Fruit fly (Drosophila melanogaster) whole organism, embryonic: ENCODE data around the gene unc-119.

Experiments
- Atf6 ChIP-seq: fragments of 200-800 bp; sonication (Bioruptor generic); IDR thresholded peaks from 2 replicates; pipeline ENCODE4 v1.3.6; 2022; ENCODE audit warnings: missing biosample characterization, missing genetic modification characterization
- CG10462 ChIP-seq: fragments of 200-800 bp; sonication (Bioruptor generic); optimal IDR thresholded peaks from 2 replicates; lab custom pipeline; 2016; ENCODE audit warnings: missing biosample characterization, missing genetic modification characterization
- CG11695 ChIP-seq: fragments of 200-800 bp; sonication (Bioruptor generic); IDR thresholded peaks from 3 replicates; pipeline ENCODE4 v1.3.6; 2022; ENCODE audit warnings: missing biosample characterization, missing genetic modification characterization
- CG13296 ChIP-seq: fragments of 200-800 bp; sonication (Bioruptor generic); optimal IDR thresholded peaks from 3 replicates; lab custom pipeline; 2018; ENCODE audit warnings: missing biosample characterization, mild to moderate bottlenecking, missing genetic modification characterization
- CG16779 ChIP-seq: fragments of 200-800 bp; sonication (Bioruptor generic); IDR thresholded peaks from 2 replicates; pipeline ENCODE4 v1.3.6; 2022; ENCODE audit warnings: missing biosample characterization, missing genetic modification characterization
- CG16813 ChIP-seq: fragments of 200-800 bp; sonication (Bioruptor generic); IDR thresholded peaks from 3 replicates; pipeline ENCODE4 v1.3.6; 2022; ENCODE audit warnings: missing biosample characterization, missing genetic modification characterization; ENCODE audit not compliant: partially characterized antibody
- CG17385 ChIP-seq: fragments of 200-800 bp; sonication (Bioruptor generic); optimal IDR thresholded peaks from 3 replicates; lab custom pipeline; 2018; ENCODE audit warnings: missing biosample characterization, mild to moderate bottlenecking, missing genetic modification characterization
- CG1832 ChIP-seq: fragments of 200-800 bp; sonication (Bioruptor generic); optimal IDR thresholded peaks from 2 replicates; lab custom pipeline; 2017; ENCODE audit warnings: missing biosample characterization, mild to moderate bottlenecking, missing genetic modification characterization, inconsistent platforms
- CG2202 ChIP-seq: fragments of 200-800 bp; sonication (Bioruptor generic); optimal IDR thresholded peaks from 2 replicates; lab custom pipeline; 2018; ENCODE audit warnings: missing biosample characterization, mild to moderate bottlenecking, missing genetic modification characterization
- CG32767 ChIP-seq: fragments of 200-800 bp; sonication (Bioruptor generic); IDR thresholded peaks from 2 replicates; pipeline ENCODE4 v1.3.6; 2022; ENCODE audit warnings: missing biosample characterization, missing genetic modification characterization
- CG4707 ChIP-seq: fragments of 200-800 bp; sonication (Bioruptor generic); optimal IDR thresholded peaks from 2 replicates; lab custom pipeline; 2018; ENCODE audit warnings: missing biosample characterization, mild to moderate bottlenecking, missing genetic modification characterization, moderate library complexity
- CG4854 ChIP-seq: fragments of 200-800 bp; sonication (Bioruptor generic); optimal IDR thresholded peaks from 2 replicates; lab custom pipeline; 2016; ENCODE audit warnings: missing biosample characterization, missing genetic modification characterization, inconsistent platforms
- CG7556 ChIP-seq: fragments of 200-800 bp; sonication (Bioruptor generic); optimal IDR thresholded peaks from 2 replicates; lab custom pipeline; 2017; ENCODE audit warnings: missing biosample characterization, mild to moderate bottlenecking, missing genetic modification characterization
- CG9797 ChIP-seq: fragments of 200-800 bp; sonication (Bioruptor generic); optimal IDR thresholded peaks from 3 replicates; lab custom pipeline; 2018; ENCODE audit warnings: missing biosample characterization, mild to moderate bottlenecking, missing genetic modification characterization
- Dbx ChIP-seq: fragments of 200-800 bp; sonication (Bioruptor generic); IDR thresholded peaks from 3 replicates; pipeline ENCODE4 v1.3.6; 2022; ENCODE audit warnings: missing biosample characterization, missing genetic modification characterization
- Dip2 ChIP-seq: fragments of 200-800 bp; sonication (Bioruptor generic); IDR thresholded peaks from 2 replicates; pipeline ENCODE4 v1.3.6; 2022; ENCODE audit warnings: missing biosample characterization, missing genetic modification characterization
- Gsc ChIP-seq: fragments of 200-800 bp; sonication (Bioruptor generic); IDR thresholded peaks from 2 replicates; pipeline ENCODE4 v1.3.6; 2022; ENCODE audit warnings: missing biosample characterization, missing genetic modification characterization
- H15 ChIP-seq: fragments of 200-800 bp; sonication (Bioruptor generic); IDR thresholded peaks from 3 replicates; pipeline ENCODE4 v1.3.6; 2022; ENCODE audit warnings: missing biosample characterization, missing genetic modification characterization
- HLH3B ChIP-seq: fragments of 200-800 bp; sonication (Bioruptor generic); IDR thresholded peaks from 2 replicates; pipeline ENCODE4 v1.3.6; 2022; ENCODE audit warnings: missing biosample characterization, missing genetic modification characterization
- HmgZ ChIP-seq: fragments of 200-800 bp; sonication (Bioruptor generic); optimal IDR thresholded peaks from 2 replicates; lab custom pipeline; 2018; ENCODE audit warnings: missing biosample characterization, mild to moderate bottlenecking, missing genetic modification characterization
- Hr3 ChIP-seq: fragments of 200-800 bp; sonication (Bioruptor generic); optimal IDR thresholded peaks from 3 replicates; lab custom pipeline; 2016; ENCODE audit warnings: missing biosample characterization, missing genetic modification characterization
- NC2β ChIP-seq: fragments of 200-800 bp; sonication (Bioruptor generic); optimal IDR thresholded peaks from 2 replicates; lab custom pipeline; 2016; ENCODE audit warnings: missing biosample characterization, missing genetic modification characterization
- Nf-YC ChIP-seq: fragments of 200-800 bp; optimal IDR thresholded peaks from 3 replicates; lab custom pipeline; 2019; ENCODE audit warnings: missing biosample characterization, mild to moderate bottlenecking, missing genetic modification characterization, moderate library complexity
- Usf ChIP-seq: fragments of 200-800 bp; sonication (Bioruptor generic); optimal IDR thresholded peaks from 2 replicates; lab custom pipeline; 2017; ENCODE audit warnings: missing genotype, missing biosample characterization, missing genetic modification characterization
- bab2 ChIP-seq: fragments of 200-800 bp; sonication (Bioruptor generic); optimal IDR thresholded peaks from 2 replicates; lab custom pipeline; 2016; ENCODE audit warnings: missing biosample characterization, missing genetic modification characterization
- bcd ChIP-seq: fragments of 200-800 bp; sonication (Bioruptor generic); optimal IDR thresholded peaks from 2 replicates; lab custom pipeline; 2017; ENCODE audit warnings: missing biosample characterization, mild to moderate bottlenecking, missing genetic modification characterization
- dpn ChIP-seq, 2 experiments: fragments of 200-800 bp; sonication (Bioruptor generic); optimal IDR thresholded peaks; 3 replicates each; lab custom pipeline; 2016; ENCODE audit warnings: missing biosample characterization in 2 of 2, missing genetic modification characterization in 2 of 2
- en ChIP-seq: fragments of 200-800 bp; sonication (Bioruptor generic); optimal IDR thresholded peaks from 2 replicates; lab custom pipeline; 2016; ENCODE audit warnings: missing biosample characterization, missing genetic modification characterization
- esg ChIP-seq: fragments of 200-800 bp; sonication (Bioruptor generic); conservative IDR thresholded peaks from 2 replicates; pipeline ENCODE4 v1.3.6; 2022; ENCODE audit warnings: missing biosample characterization, missing genetic modification characterization
- exex ChIP-seq: fragments of 200-800 bp; sonication (Bioruptor generic); optimal IDR thresholded peaks from 4 replicates; lab custom pipeline; 2018; ENCODE audit warnings: missing biosample characterization, mild to moderate bottlenecking, missing genetic modification characterization, moderate library complexity
- fu2 ChIP-seq: fragments of 200-800 bp; sonication (Bioruptor generic); optimal IDR thresholded peaks from 2 replicates; lab custom pipeline; 2016; ENCODE audit warnings: missing biosample characterization, missing genetic modification characterization
- gce ChIP-seq: fragments of 200-800 bp; sonication (Bioruptor generic); IDR thresholded peaks from 3 replicates; pipeline ENCODE4 v1.3.6; 2022; ENCODE audit warnings: missing biosample characterization, missing genetic modification characterization
- grau ChIP-seq: fragments of 200-800 bp; optimal IDR thresholded peaks from 3 replicates; lab custom pipeline; 2019; ENCODE audit warnings: missing biosample characterization, mild to moderate bottlenecking, missing genetic modification characterization, moderate library complexity
- grn ChIP-seq: fragments of 200-800 bp; sonication (Bioruptor generic); optimal IDR thresholded peaks from 3 replicates; lab custom pipeline; 2017; ENCODE audit warnings: missing biosample characterization, missing genetic modification characterization
- hkb ChIP-seq, 2 experiments: fragments of 200-800 bp in 1 of 2; fragments of >200 bp in 1 of 2; sonication (Bioruptor generic) in 1 of 2; IDR thresholded peaks in 1 of 2; optimal IDR thresholded peaks in 1 of 2; 2 replicates each; pipeline versions ENCODE4 v1.3.6 to Lab custom; 2017 to 2022; ENCODE audit warnings: missing biosample characterization in 1 of 2, missing genetic modification characterization in 1 of 2
- kay ChIP-seq: fragments of 200-800 bp; sonication (Bioruptor generic); optimal IDR thresholded peaks from 2 replicates; lab custom pipeline; 2016; ENCODE audit warnings: missing biosample characterization, missing genetic modification characterization
- ken ChIP-seq: fragments of 200-800 bp; sonication (Bioruptor generic); IDR thresholded peaks from 3 replicates; pipeline ENCODE4 v1.3.6; 2022; ENCODE audit warnings: missing biosample characterization, missing genetic modification characterization
- lilli ChIP-seq: fragments of 200-800 bp; sonication (Bioruptor generic); optimal IDR thresholded peaks from 3 replicates; lab custom pipeline; 2016; ENCODE audit warnings: missing biosample characterization, missing genetic modification characterization
- pan ChIP-seq, 4 experiments: fragments of >200 bp in 3 of 4; fragments of 200-800 bp in 1 of 4; sonication (Bioruptor generic) in 1 of 4; optimal IDR thresholded peaks in 3 of 4; IDR thresholded peaks in 1 of 4; 2 replicates each; pipeline versions ENCODE4 v1.3.6 to Lab custom; 2017 to 2022; ENCODE audit warnings: missing biosample characterization in 2 of 4, missing genetic modification characterization in 2 of 4, mixed read lengths in 1 of 4
- pb ChIP-seq: fragments of 200-800 bp; sonication (Bioruptor generic); optimal IDR thresholded peaks from 3 replicates; lab custom pipeline; 2016; ENCODE audit warnings: missing biosample characterization, missing genetic modification characterization
- ranshi ChIP-seq: fragments of 200-800 bp; sonication (Bioruptor generic); IDR thresholded peaks from 2 replicates; pipeline ENCODE4 v1.3.6; 2022; ENCODE audit warnings: missing biosample characterization, missing genetic modification characterization
- schlank ChIP-seq: fragments of 200-800 bp; sonication (Bioruptor generic); optimal IDR thresholded peaks from 2 replicates; lab custom pipeline; 2018; ENCODE audit warnings: missing biosample characterization, mild to moderate bottlenecking, missing genetic modification characterization
- slp2 ChIP-seq: fragments of 200-800 bp; sonication (Bioruptor generic); optimal IDR thresholded peaks from 2 replicates; lab custom pipeline; 2016; ENCODE audit warnings: missing biosample characterization, missing genetic modification characterization
- sob ChIP-seq: fragments of 200-800 bp; sonication (Bioruptor generic); IDR thresholded peaks from 2 replicates; pipeline ENCODE4 v1.3.6; 2022; ENCODE audit warnings: missing biosample characterization, missing genetic modification characterization
- tna ChIP-seq: fragments of 200-800 bp; sonication (Bioruptor generic); IDR thresholded peaks from 2 replicates; pipeline ENCODE4 v1.3.6; 2022; ENCODE audit warnings: missing biosample characterization, missing genetic modification characterization; ENCODE audit not compliant: partially characterized antibody
- trh ChIP-seq: fragments of 200-800 bp; sonication (Bioruptor generic); optimal IDR thresholded peaks from 2 replicates; lab custom pipeline; 2016; ENCODE audit warnings: missing biosample characterization, missing genetic modification characterization
- wek ChIP-seq: fragments of 200-800 bp; sonication (Bioruptor generic); optimal IDR thresholded peaks from 3 replicates; lab custom pipeline; 2018; ENCODE audit warnings: missing biosample characterization, mild to moderate bottlenecking, missing genetic modification characterization, moderate library complexity
- wor ChIP-seq: fragments of 200-800 bp; sonication (Bioruptor generic); IDR thresholded peaks from 2 replicates; pipeline ENCODE4 v1.3.6; 2022; ENCODE audit warnings: missing biosample characterization, missing genetic modification characterization
- zen2 ChIP-seq: fragments of 200-800 bp; sonication (Bioruptor generic); IDR thresholded peaks from 3 replicates; pipeline ENCODE4 v1.3.6; 2022; ENCODE audit warnings: missing biosample characterization, missing genetic modification characterization; ENCODE audit not compliant: partially characterized antibody

unc-119 gene

DNA sequence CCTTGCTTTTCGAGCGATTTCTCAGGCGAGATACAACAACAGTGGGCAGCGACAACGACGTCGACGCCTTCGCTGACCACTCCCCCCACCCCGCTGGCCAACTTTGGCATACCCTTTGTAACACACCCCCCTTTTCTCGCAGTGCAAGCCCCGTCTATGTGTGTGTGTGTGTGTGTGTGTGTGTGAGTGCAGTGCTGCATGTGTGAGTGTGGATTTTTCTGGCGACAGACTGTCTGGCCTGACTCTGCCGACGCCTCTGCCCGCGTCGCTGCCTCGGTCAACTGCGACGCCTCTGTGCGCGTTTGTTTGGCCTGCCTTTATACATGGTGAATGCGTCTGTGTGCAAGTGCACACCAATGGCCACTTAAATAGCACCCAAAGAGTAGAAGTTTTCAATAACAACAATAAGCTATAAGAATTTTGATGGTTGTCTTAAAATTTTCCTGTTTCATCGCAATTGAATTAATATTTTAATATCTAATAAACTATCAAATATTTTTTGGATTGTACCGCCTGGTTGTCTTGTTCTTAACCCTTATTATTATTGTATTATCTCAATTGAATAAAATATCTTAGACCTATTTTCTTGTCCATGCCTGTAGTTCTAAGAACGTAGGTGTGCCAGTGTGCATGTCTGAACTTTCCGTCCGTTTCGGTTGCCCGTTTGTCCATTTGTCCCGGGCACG, 2.9 kb upstream of the unc-119 start (continued):
- TF ChIP-seq CG9797 (GFP tag; lab: Kevin White, UChicago) (peak; percentile 9), Nf-YC (peak; percentile 82), CG11695 (GFP tag; lab: Robert Waterston, UW) (peak; percentile 89), trh (GFP tag; lab: Kevin White, UChicago) (peak; percentile 39), hkb (optimal IDR thresholded peaks at IDR 0.05; lab: Kevin White, UChicago) (no peak), hkb (GFP tag; IDR thresholded peaks at IDR 0.05; lab: Robert Waterston, UW) (peak; percentile 93), HmgZ (peak; percentile 65), slp2 (GFP tag; lab: Kevin White, UChicago) (no peak), CG7556 (GFP tag; lab: Kevin White, UChicago) (peak; percentile 92), CG1832 (GFP tag; lab: Kevin White, UChicago) (no peak), schlank (peak; percentile 4), bcd (GFP tag; lab: Kevin White, UChicago) (peak; percentile 83), grn (peak; percentile 27), sob (GFP tag; lab: Robert Waterston, UW) (peak; percentile 71), CG32767 (peak; percentile 74), fu2 (no peak), pb (no peak), pan (optimal IDR thresholded peaks at IDR 0.05; lab: Kevin White, UChicago) (no peak), pan (GFP tag; optimal IDR thresholded peaks at IDR 0.05 in 1 of 2, IDR thresholded peaks at IDR 0.05 in 1 of 2) (peak in 1 of 2 experiments; percentile 84), Atf6 (GFP tag; lab: Robert Waterston, UW) (peak; percentile 71; the same call in 1 of the 2 replicates), CG17385 (GFP tag; lab: Kevin White, UChicago) (peak; percentile 85), CG4707 (GFP tag; lab: Kevin White, UChicago) (peak; percentile 72), wor (GFP tag; lab: Robert Waterston, UW) (peak; percentile 88), ken (GFP tag; lab: Robert Waterston, UW) (peak; percentile 75; the same call in 2 of the 3 replicates), en (GFP tag; lab: Kevin White, UChicago) (no peak), wek (peak; percentile 58), bab2 (GFP tag; lab: Kevin White, UChicago) (peak; percentile 12), CG13296 (GFP tag; lab: Kevin White, UChicago) (peak; percentile 90), Dbx (GFP tag; lab: Robert Waterston, UW) (no peak; the same call in 2 of the 3 replicates), esg (peak; percentile 82), tna (GFP tag; lab: Robert Waterston, UW) (no peak), CG16779 (GFP tag; lab: Robert Waterston, UW) (no peak), NC2β (GFP tag; lab: Kevin White, UChicago) (no peak), Gsc (GFP tag; lab: Robert Waterston, UW) (peak; percentile 45), Dip2 (GFP tag; lab: Robert Waterston, UW) (no peak), Usf (GFP tag; lab: Kevin White, UChicago) (peak; percentile 40), CG4854 (GFP tag; lab: Kevin White, UChicago) (peak; percentile 35), CG10462 (GFP tag; lab: Kevin White, UChicago) (peak; percentile 52), zen2 (GFP tag; lab: Robert Waterston, UW) (no peak), lilli (peak; percentile 17), dpn (GFP tag; optimal IDR thresholded peaks at IDR 0.05; lab: Kevin White, UChicago) (peak in 1 of 2 experiments; percentile 74), grau (tag; lab: Kevin White, UChicago) (peak; percentile 92), Hr3 (GFP tag; lab: Kevin White, UChicago) (peak; percentile 71), gce (peak; percentile 71; the same call in 2 of the 3 replicates), ranshi (GFP tag; lab: Robert Waterston, UW) (peak; percentile 71), exex (peak; percentile 51), CG16813 (GFP tag; lab: Robert Waterston, UW) (no peak), H15 (peak; percentile 71), CG2202 (tag; lab: Kevin White, UChicago) (peak; percentile 90), kay (GFP tag; lab: Kevin White, UChicago) (peak; percentile 30), HLH3B (GFP tag; lab: Robert Waterston, UW) (peak; percentile 84)
